Worm (Caenorhabditis elegans) whole organism, L3 larva: ENCODE results near the gene F14D2.14.

ENCODE experiments used
- R02D3.7 ChIP-seq: fragments of 150-350 bp; optimal IDR thresholded peaks from 2 replicates; lab custom pipeline; 2014; ENCODE audit warnings: missing biosample characterization, missing genetic modification characterization
- ZK546.5 ChIP-seq: sonication (generic microtip); optimal IDR thresholded peaks from 2 replicates; lab custom pipeline; 2017; ENCODE audit warnings: missing biosample characterization, missing genetic modification characterization
- ama-1 ChIP-seq: fragments of 150-350 bp; optimal IDR thresholded peaks from 2 replicates; lab custom pipeline; 2018
- ceh-16 ChIP-seq: sonication (generic microtip); optimal IDR thresholded peaks from 2 replicates; lab custom pipeline; 2017; ENCODE audit warnings: missing biosample characterization, missing genetic modification characterization
- ceh-28 ChIP-seq: fragments of 150-350 bp; optimal IDR thresholded peaks from 2 replicates; lab custom pipeline; 2014; ENCODE audit warnings: missing biosample characterization, missing genetic modification reagents, missing genetic modification characterization
- ceh-82 ChIP-seq: fragments of 150-350 bp; optimal IDR thresholded peaks from 2 replicates; lab custom pipeline; 2014; ENCODE audit warnings: missing biosample characterization, missing genetic modification characterization
- daf-12 ChIP-seq: fragments of 150-350 bp; optimal IDR thresholded peaks from 2 replicates; lab custom pipeline; 2014; ENCODE audit warnings: missing biosample characterization, missing genetic modification reagents, missing genetic modification characterization
- egl-27 ChIP-seq: sonication (generic microtip); optimal IDR thresholded peaks from 4 replicates; lab custom pipeline; 2017; ENCODE audit warnings: missing biosample characterization, missing genetic modification reagents, missing genetic modification characterization
- elt-2 ChIP-seq: sonication (generic microtip); optimal IDR thresholded peaks from 2 replicates; lab custom pipeline; 2016; ENCODE audit warnings: missing genetic modification reagents, mild to moderate bottlenecking, missing genetic modification characterization, missing compliant biosample characterization
- eor-1 ChIP-seq, 2 experiments: fragments of 150-350 bp; optimal IDR thresholded peaks; 2 replicates each; lab custom pipeline; 2014 to 2018; ENCODE audit warnings: missing biosample characterization in 2 of 2, missing genetic modification characterization in 2 of 2
- fkh-10 ChIP-seq: sonication (generic microtip); optimal IDR thresholded peaks from 2 replicates; lab custom pipeline; 2017; ENCODE audit warnings: missing biosample characterization, missing genetic modification reagents, missing genetic modification characterization
- fkh-2 ChIP-seq: fragments of 150-350 bp; optimal IDR thresholded peaks from 2 replicates; lab custom pipeline; 2014; ENCODE audit warnings: missing biosample characterization, missing genetic modification reagents, missing genetic modification characterization
- fos-1 ChIP-seq: fragments of 150-350 bp; optimal IDR thresholded peaks from 2 replicates; lab custom pipeline; 2014; ENCODE audit warnings: missing biosample characterization, missing genetic modification characterization
- hmg-11 ChIP-seq: sonication (generic microtip); optimal IDR thresholded peaks from 2 replicates; lab custom pipeline; 2016; ENCODE audit warnings: missing genetic modification characterization, missing compliant biosample characterization
- lin-15B ChIP-seq: fragments of 150-350 bp; optimal IDR thresholded peaks from 2 replicates; lab custom pipeline; 2014; ENCODE audit warnings: missing biosample characterization, missing genetic modification characterization
- lin-39 ChIP-seq: fragments of 150-350 bp; optimal IDR thresholded peaks from 2 replicates; lab custom pipeline; 2018; ENCODE audit warnings: missing biosample characterization, missing genetic modification reagents, missing genetic modification characterization
- lsy-12 ChIP-seq: sonication (generic microtip); optimal IDR thresholded peaks from 2 replicates; lab custom pipeline; 2016; ENCODE audit warnings: mild to moderate bottlenecking, missing genetic modification characterization, missing compliant biosample characterization
- mdl-1 ChIP-seq: fragments of 150-350 bp; optimal IDR thresholded peaks from 2 replicates; lab custom pipeline; 2014; ENCODE audit warnings: missing biosample characterization, missing genetic modification characterization
- nfya-1 ChIP-seq: sonication (generic microtip); optimal IDR thresholded peaks from 2 replicates; lab custom pipeline; 2017; ENCODE audit warnings: missing genetic modification characterization, mild to moderate bottlenecking, missing compliant biosample characterization, antibody characterized with exemption, moderate library complexity; ENCODE audit not compliant: insufficient read depth
- nhr-11 ChIP-seq: fragments of 150-350 bp; optimal IDR thresholded peaks from 2 replicates; lab custom pipeline; 2014; ENCODE audit warnings: missing biosample characterization, missing genetic modification characterization
- nhr-12 ChIP-seq: fragments of 150-350 bp; optimal IDR thresholded peaks from 2 replicates; lab custom pipeline; 2014; ENCODE audit warnings: missing biosample characterization, missing genetic modification characterization
- nhr-23 ChIP-seq: fragments of 150-350 bp; optimal IDR thresholded peaks from 2 replicates; lab custom pipeline; 2014; ENCODE audit warnings: missing biosample characterization, missing genetic modification reagents, missing genetic modification characterization
- nhr-237 ChIP-seq: fragments of 150-350 bp; optimal IDR thresholded peaks from 2 replicates; lab custom pipeline; 2014; ENCODE audit warnings: missing biosample characterization, missing genetic modification characterization
- nhr-43 ChIP-seq: sonication (generic microtip); optimal IDR thresholded peaks from 2 replicates; lab custom pipeline; 2016; ENCODE audit warnings: mild to moderate bottlenecking, missing genetic modification characterization, missing compliant biosample characterization; ENCODE audit not compliant: poor library complexity, severe bottlenecking
- nhr-67 ChIP-seq: fragments of 150-350 bp; optimal IDR thresholded peaks from 2 replicates; lab custom pipeline; 2014; ENCODE audit warnings: missing biosample characterization, missing genetic modification characterization
- nhr-76 ChIP-seq: fragments of 150-350 bp; sonication (generic microtip); optimal IDR thresholded peaks from 5 replicates; lab custom pipeline; 2014; ENCODE audit warnings: missing biosample characterization, missing genetic modification characterization
- nhr-77 ChIP-seq: fragments of 150-350 bp; optimal IDR thresholded peaks from 2 replicates; lab custom pipeline; 2014; ENCODE audit warnings: missing biosample characterization, missing genetic modification characterization
- pha-4 ChIP-seq: fragments of 150-350 bp; optimal IDR thresholded peaks from 2 replicates; lab custom pipeline; 2014; ENCODE audit warnings: missing biosample characterization, missing genetic modification reagents, missing genetic modification characterization
- pqm-1 ChIP-seq: fragments of 150-350 bp; optimal IDR thresholded peaks from 2 replicates; lab custom pipeline; 2017; ENCODE audit warnings: missing biosample characterization, missing genetic modification characterization, inconsistent platforms
- skn-1 ChIP-seq: fragments of 150-350 bp; optimal IDR thresholded peaks from 2 replicates; lab custom pipeline; 2014; ENCODE audit warnings: missing biosample characterization, missing genetic modification characterization
- tbx-2 ChIP-seq: sonication (generic microtip); optimal IDR thresholded peaks from 2 replicates; lab custom pipeline; 2016; ENCODE audit warnings: mild to moderate bottlenecking, missing genetic modification characterization, missing compliant biosample characterization
- unc-62 ChIP-seq: fragments of 150-350 bp; sonication (generic microtip); optimal IDR thresholded peaks from 4 replicates; lab custom pipeline; 2014; ENCODE audit warnings: missing biosample characterization, missing genetic modification reagents, missing genetic modification characterization
- ztf-11 ChIP-seq: fragments of 150-350 bp; optimal IDR thresholded peaks from 2 replicates; lab custom pipeline; 2014; ENCODE audit warnings: missing biosample characterization, missing genetic modification characterization
- ztf-4 ChIP-seq: fragments of 150-350 bp; optimal IDR thresholded peaks from 2 replicates; lab custom pipeline; 2014; ENCODE audit warnings: missing biosample characterization, missing genetic modification characterization

Gene F14D2.14

ce11 chrII:3368097-3368496 is 20.3 kb upstream of the F14D2.14 start, which contains the start of gene Y49F6C.7:
Gene Y49F6C.7 (minus strand): TSS chrII:3368197.
- TF ChIP-seq ama-1 (lab: Kevin White, UChicago) (no peak), pha-4 (tag; lab: Kevin White, UChicago) (no peak), ztf-4 (no peak), ztf-11 (no peak), hmg-11 (tag; lab: Kevin White, UChicago) (no peak), eor-1 (tag; optimal IDR thresholded peaks at IDR 0.05; lab: Kevin White, UChicago) (no peak), unc-62 (GFP tag; lab: Kevin White, UChicago) (no peak)

ce11 chrII:3367100-3367499 is 19.3 kb upstream of the F14D2.14 start, which contains the start of gene Y49F6C.6:
Gene Y49F6C.6 (minus strand): TSS chrII:3367200.
- TF ChIP-seq fos-1, result no peak
- TF ChIP-seq elt-2 (tag; lab: Kevin White, UChicago), result no peak
- no peak for TF ChIP-seq lin-15B (tag; lab: Kevin White, UChicago)
- TF ChIP-seq ceh-16 (tag; lab: Kevin White, UChicago), result no peak
- no peak for TF ChIP-seq mdl-1
- no peak for TF ChIP-seq ama-1 (lab: Kevin White, UChicago)
- TF ChIP-seq nhr-237, result no peak
- no peak for TF ChIP-seq skn-1 (tag; lab: Kevin White, UChicago)
- no peak for TF ChIP-seq nhr-76
- no peak for TF ChIP-seq nhr-67
- no peak for TF ChIP-seq ZK546.5 (tag; lab: Kevin White, UChicago)
- TF ChIP-seq lin-39 (tag; lab: Kevin White, UChicago), result no peak

ce11 chrII:3358834-3359233 is 11.0 kb upstream of the F14D2.14 start, which contains the start of the genes lido-14 and bath-27:
Gene lido-14 (plus strand): TSS chrII:3359134.
Gene bath-27 (plus strand): TSS chrII:3359139.
- TF ChIP-seq lin-39 (tag; lab: Kevin White, UChicago) (no peak), nhr-11 (no peak), egl-27 (tag; lab: Kevin White, UChicago) (no peak), nhr-237 (no peak), nhr-77 (tag; lab: Kevin White, UChicago) (no peak), nhr-12 (tag; lab: Kevin White, UChicago) (no peak), nhr-43 (tag; lab: Kevin White, UChicago) (no peak), tbx-2 (no peak), fos-1 (no peak), daf-12 (tag; lab: Kevin White, UChicago) (no peak), R02D3.7 (tag; lab: Kevin White, UChicago) (no peak), ceh-28 (tag; lab: Kevin White, UChicago) (no peak), nfya-1 (tag; lab: Kevin White, UChicago) (no peak)

ce11 chrII:3349820-3350291 is 2.1 kb upstream of the F14D2.14 start, which contains the start of gene F14D2.8:
Gene F14D2.8 (minus strand): TSS chrII:3349870.
- TF ChIP-seq nhr-237, result no peak
- no peak for TF ChIP-seq fkh-10
- TF ChIP-seq fkh-2 (tag; lab: Kevin White, UChicago), result no peak
- no peak for TF ChIP-seq nhr-77 (tag; lab: Kevin White, UChicago)
- no peak for TF ChIP-seq ama-1 (lab: Kevin White, UChicago)
- TF ChIP-seq skn-1 (tag; lab: Kevin White, UChicago), result no peak
- no peak for TF ChIP-seq pqm-1 (tag; lab: Kevin White, UChicago)
- no peak for TF ChIP-seq eor-1 (tag; optimal IDR thresholded peaks at IDR 0.05; lab: Kevin White, UChicago)
- TF ChIP-seq ceh-82 (tag; lab: Kevin White, UChicago), result no peak
- no peak for TF ChIP-seq nhr-23 (tag; lab: Kevin White, UChicago)

- no peak for TF ChIP-seq lsy-12
- TF ChIP-seq daf-12 (tag; lab: Kevin White, UChicago), result no peak
- TF ChIP-seq, all 47 proteins: peak for 0
Observed at ce11 chrII:3346328-3346780, 1.4 kb downstream of the F14D2.14 start, which contains the start of gene bath-30. Gene bath-30 (minus strand): TSS chrII:3346378.
